Fruit fly (Drosophila melanogaster): ENCODE results near the gene CG13950.
A peak's percentile ranks its signal among the peaks of the same experiment; 100 is the strongest.

CG13950 gene

dm6 chr2L:865851-866250, 5.9 kb downstream of the CG13950 start (continued):
- TF ChIP-seq CG17829 (tag; optimal IDR thresholded peaks at IDR 0.05) (peak; percentile 97), CG6254 (GFP tag; optimal IDR thresholded peaks at IDR 0.05) (peak; percentile 92), CG7987 (GFP tag; optimal IDR thresholded peaks at IDR 0.05) (peak; percentile 92), Stat92E (GFP tag; optimal IDR thresholded peaks at IDR 0.05) (peak in 1 of 3 experiments; percentile 37), oc (tag; optimal IDR thresholded peaks at IDR 0.05) (peak; percentile 97), btn (GFP tag; optimal IDR thresholded peaks at IDR 0.05) (peak; percentile 92), Antp (GFP tag; optimal IDR thresholded peaks at IDR 0.05) (peak; percentile 93), CG15601 (tag; optimal IDR thresholded peaks at IDR 0.05) (peak; percentile 92), CG9437 (GFP tag; optimal IDR thresholded peaks at IDR 0.05) (peak; percentile 89), Optix (GFP tag; IDR thresholded peaks at IDR 0.05) (peak; percentile 95), her (GFP tag; optimal IDR thresholded peaks at IDR 0.05) (peak; percentile 91), gfzf (GFP tag; optimal IDR thresholded peaks at IDR 0.05) (peak; percentile 15), lbe (GFP tag; optimal IDR thresholded peaks at IDR 0.05) (peak; percentile 97), CG2875 (GFP tag; optimal IDR thresholded peaks at IDR 0.05) (peak; percentile 93), NK7.1 (GFP tag; optimal IDR thresholded peaks at IDR 0.05) (peak; percentile 93), CG10209 (GFP tag; optimal IDR thresholded peaks at IDR 0.05) (peak; percentile 95), so (GFP tag; IDR thresholded peaks at IDR 0.05) (peak; percentile 96), crc (GFP tag; optimal IDR thresholded peaks at IDR 0.05) (peak; percentile 94), klu (GFP tag; IDR thresholded peaks at IDR 0.05) (peak; percentile 90), Taf1 (GFP tag; IDR thresholded peaks at IDR 0.05) (peak; percentile 84), CG18476 (GFP tag; optimal IDR thresholded peaks at IDR 0.05) (peak; percentile 95), nerfin-1 (tag; optimal IDR thresholded peaks at IDR 0.05) (peak; percentile 92), tin (GFP tag; optimal IDR thresholded peaks at IDR 0.05) (peak; percentile 95), CG15514 (GFP tag; optimal IDR thresholded peaks at IDR 0.05) (peak; percentile 85), sug (tag; optimal IDR thresholded peaks at IDR 0.05) (peak; percentile 91), Mad (GFP tag; optimal IDR thresholded peaks at IDR 0.05) (peak; percentile 96), Med (GFP tag) (peak; percentile 100), CG6791 (GFP tag; IDR thresholded peaks at IDR 0.05; ENCODE audit: partially characterized antibody) (no peak), CG8359 (GFP tag; optimal IDR thresholded peaks at IDR 0.05; ENCODE audit: borderline replicate concordance) (peak; percentile 87), wor (GFP tag; IDR thresholded peaks at IDR 0.05) (peak; percentile 94), nmo (GFP tag; optimal IDR thresholded peaks at IDR 0.05) (peak; percentile 96), CG18764 (GFP tag; optimal IDR thresholded peaks at IDR 0.05) (peak; percentile 87), lola (GFP tag; optimal IDR thresholded peaks at IDR 0.05) (peak in 1 of 3 experiments; percentile 93), Bdp1 (GFP tag; optimal IDR thresholded peaks at IDR 0.05) (peak; percentile 86), sisA (GFP tag; IDR thresholded peaks at IDR 0.05) (peak; percentile 96), CG13296 (GFP tag; optimal IDR thresholded peaks at IDR 0.05) (peak; percentile 94), en (GFP tag; optimal IDR thresholded peaks at IDR 0.05) (peak; percentile 91), onecut (GFP tag; IDR thresholded peaks at IDR 0.05) (peak; percentile 93), CG30020 (tag; optimal IDR thresholded peaks at IDR 0.05) (peak; percentile 72), Deaf1 (tag; optimal IDR thresholded peaks at IDR 0.05) (peak; percentile 76), Camta (GFP tag; optimal IDR thresholded peaks at IDR 0.05) (peak; percentile 94), CG10654 (GFP tag; optimal IDR thresholded peaks at IDR 0.05) (peak; percentile 94), fd96Cb (tag; optimal IDR thresholded peaks at IDR 0.05) (peak; percentile 95), fd64A (GFP tag; optimal IDR thresholded peaks at IDR 0.05) (peak; percentile 91), CG12104 (GFP tag; optimal IDR thresholded peaks at IDR 0.05) (peak; percentile 95), CG14014 (GFP tag; IDR thresholded peaks at IDR 0.05) (peak; percentile 97), Gug (GFP tag; IDR thresholded peaks at IDR 0.05) (peak; percentile 92), ewg (GFP tag; optimal IDR thresholded peaks at IDR 0.05) (peak; percentile 91), CoRest (tag; optimal IDR thresholded peaks at IDR 0.05) (peak; percentile 96), vvl (GFP tag; IDR thresholded peaks at IDR 0.05) (peak; percentile 98)

Data from whole organism, embryonic.